Worm (Caenorhabditis elegans) whole organism, L4 larva: ENCODE results near the gene dod-20.

ENCODE experiments used
- cey-2 ChIP-seq: sonication (generic microtip); optimal IDR thresholded peaks from 3 replicates; lab custom pipeline; 2017; ENCODE audit warnings: missing genetic modification characterization, mild to moderate bottlenecking, missing compliant biosample characterization, antibody characterized with exemption, borderline replicate concordance; ENCODE audit not compliant: insufficient read depth
- lin-39 ChIP-seq: fragments of 150-350 bp; optimal IDR thresholded peaks from 2 replicates; lab custom pipeline; 2014; ENCODE audit warnings: missing biosample characterization, missing genetic modification reagents, missing genetic modification characterization
- lir-3 ChIP-seq: sonication (generic microtip); optimal IDR thresholded peaks from 2 replicates; lab custom pipeline; 2016; ENCODE audit warnings: mild to moderate bottlenecking, missing genetic modification characterization, missing compliant biosample characterization
- nhr-111 ChIP-seq: fragments of 200-800 bp; sonication (Bioruptor generic); optimal IDR thresholded peaks from 2 replicates; lab custom pipeline; 2018; ENCODE audit warnings: mild to moderate bottlenecking, missing genetic modification characterization, missing compliant biosample characterization
- nhr-6 ChIP-seq: fragments of 150-350 bp; optimal IDR thresholded peaks from 2 replicates; lab custom pipeline; 2014; ENCODE audit warnings: missing biosample characterization, missing genetic modification characterization
- pqm-1 ChIP-seq: sonication (generic microtip); optimal IDR thresholded peaks from 2 replicates; lab custom pipeline; 2017; ENCODE audit warnings: missing biosample characterization, missing genetic modification characterization
- snpc-4 ChIP-seq: fragments of 150-350 bp; optimal IDR thresholded peaks from 2 replicates; lab custom pipeline; 2014; ENCODE audit warnings: missing biosample characterization, missing genetic modification characterization
- tag-97 ChIP-seq: fragments of 200-800 bp; sonication (Bioruptor generic); IDR thresholded peaks from 2 replicates; pipeline ENCODE4 v1.3.6; 2022; ENCODE audit warnings: missing genetic modification characterization, missing compliant biosample characterization
- unc-130 ChIP-seq: sonication (generic microtip); optimal IDR thresholded peaks from 2 replicates; lab custom pipeline; 2016; ENCODE audit warnings: missing genetic modification reagents, missing genetic modification characterization, missing compliant biosample characterization
- unc-62 ChIP-seq, 3 experiments: fragments of 150-350 bp in 1 of 3; sonication (generic microtip); optimal IDR thresholded peaks in 2 of 3; peaks in 1 of 3; 1 replicate in 1 of 3; 2 replicates in 2 of 3; lab custom pipeline; 2014 to 2017; ENCODE audit warnings: missing biosample characterization in 3 of 3, missing genetic modification characterization in 3 of 3, missing genetic modification reagents in 3 of 3, missing genotype in 1 of 3
- zip-2 ChIP-seq: fragments of 150-350 bp; optimal IDR thresholded peaks from 2 replicates; lab custom pipeline; 2014; ENCODE audit warnings: missing biosample characterization, missing genetic modification characterization

DNA sequence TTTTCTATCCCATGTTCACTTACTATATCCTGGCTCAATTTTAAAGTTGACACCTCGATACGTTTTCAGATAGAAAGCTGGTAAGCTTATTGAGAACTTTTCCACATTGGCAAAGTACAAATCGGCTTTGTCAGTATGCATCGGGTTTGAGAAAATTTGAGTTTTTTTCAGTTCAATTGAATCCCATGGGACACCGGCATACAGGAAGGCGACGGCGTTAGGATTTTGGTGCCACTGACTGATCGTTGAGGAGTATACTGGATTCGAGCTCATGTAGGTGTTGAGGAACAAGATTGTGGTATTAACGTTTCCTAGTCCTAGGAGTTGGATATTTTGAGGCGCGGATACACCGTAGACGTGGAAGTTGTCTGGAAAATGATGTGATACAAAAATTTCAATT, 9.4 kb upstream of the dod-20 start:
- TF ChIP-seq tag-97 (GFP tag; lab: Robert Waterston, UW), result no peak
- no peak for TF ChIP-seq unc-62 (GFP tag; optimal IDR thresholded peaks at IDR 0.05 in 1 of 2; lab: Kevin White, UChicago)
- no peak for TF ChIP-seq unc-62 (tag; optimal IDR thresholded peaks at IDR 0.05; lab: Kevin White, UChicago)
- TF ChIP-seq cey-2, result no peak
- no peak for TF ChIP-seq unc-130 (GFP tag; lab: Kevin White, UChicago)
- TF ChIP-seq lir-3 (tag; lab: Kevin White, UChicago), result no peak
- no peak for TF ChIP-seq snpc-4 (tag; lab: Kevin White, UChicago)
- TF ChIP-seq pqm-1, result no peak
- no peak for TF ChIP-seq lin-39 (tag; lab: Kevin White, UChicago)
- no peak for TF ChIP-seq zip-2 (tag; lab: Kevin White, UChicago)
- TF ChIP-seq nhr-6 (tag; lab: Kevin White, UChicago), result no peak
- TF ChIP-seq nhr-111 (GFP tag; lab: Kevin White, UChicago), result no peak
